Fruit fly (Drosophila melanogaster): ENCODE data around the gene CG7829.

DNA sequence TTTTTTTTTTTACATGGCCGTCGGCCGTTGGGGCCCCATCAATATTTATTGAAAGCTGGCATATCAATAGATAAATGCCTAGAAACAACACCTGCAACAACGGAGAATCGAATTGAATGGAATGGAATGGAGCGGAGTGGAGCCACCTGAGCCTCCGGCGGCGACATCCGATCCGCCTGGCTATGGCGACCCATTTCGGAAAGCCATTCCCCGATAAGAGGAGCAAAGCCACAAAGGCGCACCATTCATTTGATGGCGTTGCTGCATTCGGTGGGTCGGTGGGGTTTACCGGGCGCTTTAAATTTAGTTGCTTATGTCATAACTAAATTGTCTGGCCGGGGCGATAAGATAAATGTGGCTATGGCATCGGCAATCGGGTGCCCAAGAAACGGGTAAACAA is 35.7 kb downstream of the CG7829 start:
- TF ChIP-seq psq (optimal IDR thresholded peaks at IDR 0.05), result no peak
- no peak for TF ChIP-seq Sin3A (optimal IDR thresholded peaks at IDR 0.05)
- TF ChIP-seq Myc (optimal IDR thresholded peaks at IDR 0.05), result no peak
- TF ChIP-seq h (optimal IDR thresholded peaks at IDR 0.05), result no peak
- no peak for TF ChIP-seq insv (optimal IDR thresholded peaks at IDR 0.05)
- TF ChIP-seq ttk (optimal IDR thresholded peaks at IDR 0.05), result no peak

Data from Kc167 (cell line).